Worm (Caenorhabditis elegans) whole organism, early embryonic: Measurements from ENCODE around the gene srh-18.

ENCODE experiments used
- B0310.2 ChIP-seq: sonication (generic microtip); optimal IDR thresholded peaks from 2 replicates; lab custom pipeline; 2016; ENCODE audit warnings: mild to moderate bottlenecking, missing genetic modification characterization, missing compliant biosample characterization
- F13C5.2 ChIP-seq: sonication (generic microtip); optimal IDR thresholded peaks from 2 replicates; lab custom pipeline; 2017; ENCODE audit warnings: mild to moderate bottlenecking, missing genetic modification characterization, inconsistent platforms, missing compliant biosample characterization
- aly-1 ChIP-seq: sonication (generic microtip); optimal IDR thresholded peaks from 2 replicates; lab custom pipeline; 2016; ENCODE audit warnings: missing genetic modification characterization, missing compliant biosample characterization
- ama-1 ChIP-seq: fragments of 150-350 bp; optimal IDR thresholded peaks from 2 replicates; lab custom pipeline; 2014
- ceh-13 ChIP-seq: fragments of 200-800 bp; sonication (Bioruptor generic); optimal IDR thresholded peaks from 2 replicates; lab custom pipeline; 2018; ENCODE audit warnings: mild to moderate bottlenecking, missing genetic modification characterization, missing compliant biosample characterization
- ceh-36 ChIP-seq: sonication (generic microtip); optimal IDR thresholded peaks from 2 replicates; lab custom pipeline; 2016; ENCODE audit warnings: missing genetic modification characterization, inconsistent platforms, missing compliant biosample characterization
- ets-7 ChIP-seq: sonication (generic microtip); optimal IDR thresholded peaks from 2 replicates; lab custom pipeline; 2016; ENCODE audit warnings: missing genotype, missing genetic modification characterization, missing compliant biosample characterization
- flt-1 ChIP-seq: fragments of 200-800 bp; sonication (Bioruptor generic); IDR thresholded peaks from 2 replicates; pipeline ENCODE4 v1.3.6; 2022; ENCODE audit warnings: missing genetic modification characterization, missing compliant biosample characterization
- hmbx-1 ChIP-seq: sonication (generic microtip); optimal IDR thresholded peaks from 2 replicates; lab custom pipeline; 2016; ENCODE audit warnings: mild to moderate bottlenecking, missing genetic modification characterization, missing compliant biosample characterization
- hmg-4 ChIP-seq: fragments of 200-800 bp; sonication (Bioruptor generic); optimal IDR thresholded peaks from 2 replicates; lab custom pipeline; 2018; ENCODE audit warnings: mild to moderate bottlenecking, missing genetic modification characterization, missing compliant biosample characterization
- hnd-1 ChIP-seq: sonication (generic microtip); optimal IDR thresholded peaks from 2 replicates; lab custom pipeline; 2016; ENCODE audit warnings: missing genetic modification characterization, missing compliant biosample characterization
- pes-1 ChIP-seq: fragments of 200-800 bp; sonication (Bioruptor generic); IDR thresholded peaks from 2 replicates; pipeline ENCODE4 v1.3.6; 2022; ENCODE audit warnings: missing genetic modification reagents, missing genetic modification characterization, missing compliant biosample characterization
- scrt-1 ChIP-seq: fragments of 200-800 bp; sonication (Bioruptor generic); IDR thresholded peaks from 2 replicates; pipeline ENCODE4 v1.3.6; 2022; ENCODE audit warnings: missing genetic modification characterization, missing compliant biosample characterization
- sea-1 ChIP-seq: fragments of 200-800 bp; sonication (Bioruptor generic); conservative IDR thresholded peaks from 2 replicates; pipeline ENCODE4 v1.3.6; 2022; ENCODE audit warnings: missing genetic modification characterization, missing compliant biosample characterization
- tbx-11 ChIP-seq: fragments of 200-800 bp; sonication (Bioruptor generic); IDR thresholded peaks from 2 replicates; pipeline ENCODE4 v1.3.6; 2022; ENCODE audit warnings: missing genetic modification characterization, missing compliant biosample characterization
- tbx-37 ChIP-seq: fragments of 200-800 bp; sonication (Bioruptor generic); conservative IDR thresholded peaks from 2 replicates; pipeline ENCODE4 v1.3.6; 2022; ENCODE audit warnings: missing genetic modification reagents, missing genetic modification characterization, missing compliant biosample characterization
- tra-4 ChIP-seq: sonication (generic microtip); optimal IDR thresholded peaks from 2 replicates; lab custom pipeline; 2017; ENCODE audit warnings: missing genetic modification characterization, missing compliant biosample characterization

The srh-18 gene

ce11 chrV:13356210-13356609 lies 38.0 kb downstream of the srh-18 start:
- TF ChIP-seq sea-1 (GFP tag; lab: Robert Waterston, UW) (no peak), ets-7 (no peak), ceh-13 (GFP tag; lab: Kevin White, UChicago) (no peak), hnd-1 (tag; lab: Kevin White, UChicago) (no peak)

ce11 chrV:13357652-13358281 lies 39.5 kb downstream of the srh-18 start, which contains the start of gene F32H5.1:
Gene F32H5.1 (minus strand): TSS chrV:13358037.
- no peak for TF ChIP-seq ceh-36
- no peak for TF ChIP-seq ama-1 (lab: Kevin White, UChicago)
- TF ChIP-seq tbx-11 (GFP tag; lab: Robert Waterston, UW): no peak
- TF ChIP-seq hnd-1 (tag; lab: Kevin White, UChicago): no peak
- no peak for TF ChIP-seq hmg-4 (GFP tag; lab: Kevin White, UChicago)
- no peak for TF ChIP-seq ets-7
- TF ChIP-seq tbx-37 (GFP tag; lab: Robert Waterston, UW): no peak
- no peak for TF ChIP-seq B0310.2 (tag; lab: Kevin White, UChicago)
- TF ChIP-seq scrt-1 (GFP tag; lab: Robert Waterston, UW): no peak
- TF ChIP-seq flt-1 (GFP tag; lab: Robert Waterston, UW): no peak
- no peak for TF ChIP-seq F13C5.2 (tag; lab: Kevin White, UChicago)
- no peak for TF ChIP-seq ceh-13 (GFP tag; lab: Kevin White, UChicago)
- no peak for TF ChIP-seq sea-1 (GFP tag; lab: Robert Waterston, UW)
- TF ChIP-seq pes-1 (GFP tag; lab: Robert Waterston, UW): no peak

- no peak for TF ChIP-seq tbx-37 (GFP tag; lab: Robert Waterston, UW)
Measured at ce11 chrV:13358823-13359592, 40.8 kb downstream of the srh-18 start, which contains the start of gene F32H5.3. Gene F32H5.3 (plus strand): TSS chrV:13359335.

ce11 chrV:13360254-13360653 lies 42.0 kb downstream of the srh-18 start, which contains the start of gene F32H5.4:
Gene F32H5.4 (plus strand): TSS chrV:13360554.
- TF ChIP-seq hmg-4 (GFP tag; lab: Kevin White, UChicago) (no peak), ama-1 (lab: Kevin White, UChicago) (no peak), tra-4 (tag; lab: Kevin White, UChicago) (no peak), ceh-13 (GFP tag; lab: Kevin White, UChicago) (no peak), ceh-36 (no peak), hnd-1 (tag; lab: Kevin White, UChicago) (no peak), hmbx-1 (tag; lab: Kevin White, UChicago) (no peak), aly-1 (tag; lab: Kevin White, UChicago) (no peak), flt-1 (GFP tag; lab: Robert Waterston, UW) (no peak), sea-1 (GFP tag; lab: Robert Waterston, UW) (no peak)

ce11 chrV:13363415-13363814 lies 45.2 kb downstream of the srh-18 start, which contains the start of gene srg-46:
Gene srg-46 (plus strand): TSS chrV:13363715.
- TF ChIP-seq hmbx-1 (tag; lab: Kevin White, UChicago) (no peak), hnd-1 (tag; lab: Kevin White, UChicago) (no peak), pes-1 (GFP tag; lab: Robert Waterston, UW) (no peak), scrt-1 (GFP tag; lab: Robert Waterston, UW) (no peak), ceh-36 (no peak), tbx-11 (GFP tag; lab: Robert Waterston, UW) (no peak), ama-1 (lab: Kevin White, UChicago) (no peak), B0310.2 (tag; lab: Kevin White, UChicago) (no peak), ceh-13 (GFP tag; lab: Kevin White, UChicago) (no peak), ets-7 (no peak), F13C5.2 (tag; lab: Kevin White, UChicago) (no peak), tbx-37 (GFP tag; lab: Robert Waterston, UW) (no peak), hmg-4 (GFP tag; lab: Kevin White, UChicago) (no peak), aly-1 (tag; lab: Kevin White, UChicago) (no peak), flt-1 (GFP tag; lab: Robert Waterston, UW) (no peak)

ce11 chrV:13364227-13364626 lies 46.0 kb downstream of the srh-18 start:
- TF ChIP-seq scrt-1 (GFP tag; lab: Robert Waterston, UW) (no peak), tra-4 (tag; lab: Kevin White, UChicago) (no peak), hnd-1 (tag; lab: Kevin White, UChicago) (no peak), aly-1 (tag; lab: Kevin White, UChicago) (no peak), B0310.2 (tag; lab: Kevin White, UChicago) (no peak), pes-1 (GFP tag; lab: Robert Waterston, UW) (no peak), hmbx-1 (tag; lab: Kevin White, UChicago) (no peak), hmg-4 (GFP tag; lab: Kevin White, UChicago) (no peak), ceh-36 (no peak), tbx-37 (GFP tag; lab: Robert Waterston, UW) (no peak), sea-1 (GFP tag; lab: Robert Waterston, UW) (no peak)

- no peak for TF ChIP-seq ets-7
- TF ChIP-seq tbx-37 (GFP tag; lab: Robert Waterston, UW): no peak
- no peak for TF ChIP-seq ama-1 (lab: Kevin White, UChicago)
- no peak for TF ChIP-seq sea-1 (GFP tag; lab: Robert Waterston, UW)
- TF ChIP-seq hmbx-1 (tag; lab: Kevin White, UChicago): no peak
- TF ChIP-seq ceh-36: no peak
- no peak for TF ChIP-seq ceh-13 (GFP tag; lab: Kevin White, UChicago)
- no peak for TF ChIP-seq hnd-1 (tag; lab: Kevin White, UChicago)
- no peak for TF ChIP-seq flt-1 (GFP tag; lab: Robert Waterston, UW)
- TF ChIP-seq F13C5.2 (tag; lab: Kevin White, UChicago): no peak
Measured at ce11 chrV:13366488-13366887, 48.2 kb downstream of the srh-18 start.
